Fruit fly (Drosophila melanogaster): ENCODE measurements around the gene CG3847.

Gene CG3847

dm6 chrX:6375636-6376035 is 28.7 kb downstream of the CG3847 start (continued):
- TF ChIP-seq CG12769 (tag; optimal IDR thresholded peaks at IDR 0.05) (no peak), HLH54F (GFP tag; optimal IDR thresholded peaks at IDR 0.05) (peak; percentile 21), Dp (GFP tag; optimal IDR thresholded peaks at IDR 0.05) (no peak), H15 (GFP tag; IDR thresholded peaks at IDR 0.05) (no peak), CG15601 (tag; optimal IDR thresholded peaks at IDR 0.05) (no peak), Camta (GFP tag; optimal IDR thresholded peaks at IDR 0.05) (no peak), GATAe (GFP tag; conservative IDR thresholded peaks at IDR 0.05) (no peak), CG12299 (tag; optimal IDR thresholded peaks at IDR 0.05) (no peak), CG13287 (GFP tag; IDR thresholded peaks at IDR 0.05; ENCODE audit: partially characterized antibody) (no peak), HLH3B (GFP tag; IDR thresholded peaks at IDR 0.05) (0 out of 2 replicates have a peak, but pooled peaks have one; percentile 25), CG17612 (GFP tag; IDR thresholded peaks at IDR 0.05) (no peak), lola (GFP tag; optimal IDR thresholded peaks at IDR 0.05) (no peak), stwl (tag; optimal IDR thresholded peaks at IDR 0.05) (no peak), sens (GFP tag) (peak; percentile 82), E2f2 (GFP tag; IDR thresholded peaks at IDR 0.05) (no peak), dimm (GFP tag; IDR thresholded peaks at IDR 0.05) (no peak), CG11560 (tag; IDR thresholded peaks at IDR 0.05) (peak; percentile 42; the same call in 1 of the 3 replicates), CG6175 (GFP tag; IDR thresholded peaks at IDR 0.05) (no peak), CG4707 (GFP tag; optimal IDR thresholded peaks at IDR 0.05) (no peak), nau (GFP tag; optimal IDR thresholded peaks at IDR 0.05) (no peak), CG12236 (GFP tag; optimal IDR thresholded peaks at IDR 0.05) (peak; percentile 14), tio (GFP tag; optimal IDR thresholded peaks at IDR 0.05) (no peak), emc (GFP tag; optimal IDR thresholded peaks at IDR 0.05) (no peak), nom (GFP tag; optimal IDR thresholded peaks at IDR 0.05) (no peak), CG17186 (GFP tag; optimal IDR thresholded peaks at IDR 0.05) (no peak), pros (GFP tag; optimal IDR thresholded peaks at IDR 0.05) (no peak), CG11723 (GFP tag; optimal IDR thresholded peaks at IDR 0.05) (no peak), p53 (GFP tag; optimal IDR thresholded peaks at IDR 0.05) (no peak), pho (GFP tag; optimal IDR thresholded peaks at IDR 0.05) (no peak), CG10979 (tag; optimal IDR thresholded peaks at IDR 0.05) (peak; percentile 30), zen2 (GFP tag; IDR thresholded peaks at IDR 0.05; ENCODE audit: partially characterized antibody) (no peak), CG8388 (GFP tag; optimal IDR thresholded peaks at IDR 0.05) (no peak), Dip3 (GFP tag; optimal IDR thresholded peaks at IDR 0.05) (peak; percentile 6), CG16815 (GFP tag; optimal IDR thresholded peaks at IDR 0.05) (no peak), fu2 (GFP tag; optimal IDR thresholded peaks at IDR 0.05) (no peak), Ptx1 (GFP tag; IDR thresholded peaks at IDR 0.05) (peak; percentile 57), ftz-f1 (GFP tag; optimal IDR thresholded peaks at IDR 0.05) (no peak), slbo (GFP tag; IDR thresholded peaks at IDR 0.05) (peak; percentile 68), Ravus (GFP tag; IDR thresholded peaks at IDR 0.05) (no peak), CG15269 (tag; optimal IDR thresholded peaks at IDR 0.05) (peak; percentile 60), lilli (GFP tag; optimal IDR thresholded peaks at IDR 0.05) (peak; percentile 50), CG9876 (GFP tag; optimal IDR thresholded peaks at IDR 0.05) (no peak), gro (GFP tag; optimal IDR thresholded peaks at IDR 0.05) (peak; percentile 38), CG10274 (GFP tag; optimal IDR thresholded peaks at IDR 0.05) (no peak), CG10431 (GFP tag; optimal IDR thresholded peaks at IDR 0.05) (no peak), CG4617 (GFP tag; optimal IDR thresholded peaks at IDR 0.05; ENCODE audit: borderline replicate concordance) (no peak), bigmax (GFP tag; optimal IDR thresholded peaks at IDR 0.05) (no peak), CG1233 (GFP tag; optimal IDR thresholded peaks at IDR 0.05) (peak; percentile 18), eve (GFP tag; optimal IDR thresholded peaks at IDR 0.05) (no peak), cas (GFP tag; IDR thresholded peaks at IDR 0.05) (no peak), mld (GFP tag; IDR thresholded peaks at IDR 0.05; ENCODE audit: partially characterized antibody) (no peak)
